Worm (Caenorhabditis elegans) whole organism, L2 larva: Measurements from ENCODE around the gene spe-49.

ENCODE experiments used
- F13H6.1 ChIP-seq: sonication (generic microtip); optimal IDR thresholded peaks from 2 replicates; lab custom pipeline; 2016; ENCODE audit warnings: missing genetic modification characterization, missing compliant biosample characterization
- R02D3.7 ChIP-seq: fragments of 150-350 bp; optimal IDR thresholded peaks from 2 replicates; lab custom pipeline; 2014; ENCODE audit warnings: missing biosample characterization, missing genetic modification characterization
- aly-2 ChIP-seq: fragments of 150-350 bp; optimal IDR thresholded peaks from 2 replicates; lab custom pipeline; 2014; ENCODE audit warnings: missing biosample characterization, missing genetic modification characterization
- blmp-1 ChIP-seq: sonication (generic microtip); optimal IDR thresholded peaks from 2 replicates; lab custom pipeline; 2017; ENCODE audit warnings: missing genetic modification characterization, mild to moderate bottlenecking, missing compliant biosample characterization, antibody characterized with exemption, moderate library complexity; ENCODE audit not compliant: insufficient read depth
- ceh-16 ChIP-seq: fragments of 150-350 bp; optimal IDR thresholded peaks from 2 replicates; lab custom pipeline; 2014; ENCODE audit warnings: missing biosample characterization, missing genetic modification characterization
- crh-2 ChIP-seq: sonication (generic microtip); optimal IDR thresholded peaks from 2 replicates; lab custom pipeline; 2017; ENCODE audit warnings: missing biosample characterization, missing genetic modification characterization
- dmd-4 ChIP-seq: sonication (generic microtip); optimal IDR thresholded peaks from 2 replicates; lab custom pipeline; 2017; ENCODE audit warnings: missing biosample characterization, missing genetic modification characterization
- egl-27 ChIP-seq: sonication (generic microtip); optimal IDR thresholded peaks from 3 replicates; lab custom pipeline; 2017; ENCODE audit warnings: missing biosample characterization, missing genetic modification reagents, missing genetic modification characterization
- elt-1 ChIP-seq: fragments of 150-350 bp; optimal IDR thresholded peaks from 2 replicates; lab custom pipeline; 2014; ENCODE audit warnings: missing biosample characterization, missing genetic modification characterization
- fos-1 ChIP-seq: fragments of 150-350 bp; optimal IDR thresholded peaks from 2 replicates; lab custom pipeline; 2014; ENCODE audit warnings: missing biosample characterization, missing genetic modification characterization
- gmeb-1 ChIP-seq: fragments of 150-350 bp; optimal IDR thresholded peaks from 2 replicates; lab custom pipeline; 2014; ENCODE audit warnings: missing biosample characterization, missing genetic modification characterization
- lin-39 ChIP-seq: fragments of 150-350 bp; optimal IDR thresholded peaks from 2 replicates; lab custom pipeline; 2014; ENCODE audit warnings: missing biosample characterization, missing genetic modification reagents, missing genetic modification characterization
- lsy-2 ChIP-seq, 2 experiments: fragments of 150-350 bp in 1 of 2; sonication (generic microtip) in 1 of 2; optimal IDR thresholded peaks; 2 replicates each; lab custom pipeline; 2014 to 2017; ENCODE audit warnings: missing biosample characterization in 2 of 2, missing genetic modification characterization in 2 of 2
- nhr-129 ChIP-seq: fragments of 150-350 bp; optimal IDR thresholded peaks from 2 replicates; lab custom pipeline; 2014; ENCODE audit warnings: missing biosample characterization, missing genetic modification characterization
- nhr-21 ChIP-seq: fragments of 150-350 bp; optimal IDR thresholded peaks from 2 replicates; lab custom pipeline; 2014; ENCODE audit warnings: missing biosample characterization, missing genetic modification characterization
- nhr-23 ChIP-seq: fragments of 150-350 bp; optimal IDR thresholded peaks from 2 replicates; lab custom pipeline; 2014; ENCODE audit warnings: missing biosample characterization, missing genetic modification reagents, missing genetic modification characterization
- nhr-237 ChIP-seq: fragments of 150-350 bp; optimal IDR thresholded peaks from 2 replicates; lab custom pipeline; 2014; ENCODE audit warnings: missing biosample characterization, missing genetic modification characterization
- nhr-25 ChIP-seq: fragments of 150-350 bp; sonication (generic microtip); optimal IDR thresholded peaks from 3 replicates; lab custom pipeline; 2014; ENCODE audit warnings: missing biosample characterization, missing genetic modification characterization
- nhr-6 ChIP-seq: fragments of 150-350 bp; optimal IDR thresholded peaks from 2 replicates; lab custom pipeline; 2014; ENCODE audit warnings: missing biosample characterization, missing genetic modification characterization
- nhr-77 ChIP-seq: fragments of 150-350 bp; optimal IDR thresholded peaks from 2 replicates; lab custom pipeline; 2014; ENCODE audit warnings: missing biosample characterization, missing genetic modification characterization
- peb-1 ChIP-seq: fragments of 150-350 bp; optimal IDR thresholded peaks from 2 replicates; lab custom pipeline; 2014; ENCODE audit warnings: missing biosample characterization, missing genetic modification characterization
- sem-4 ChIP-seq: fragments of 150-350 bp; optimal IDR thresholded peaks from 2 replicates; lab custom pipeline; 2014; ENCODE audit warnings: missing biosample characterization, missing genetic modification reagents, missing genetic modification characterization
- sma-9 ChIP-seq, 2 experiments: fragments of 150-350 bp in 1 of 2; sonication (generic microtip) in 1 of 2; optimal IDR thresholded peaks; 2 replicates each; lab custom pipeline; 2014 to 2016; ENCODE audit warnings: missing genetic modification characterization in 2 of 2, mild to moderate bottlenecking in 1 of 2, missing biosample characterization in 1 of 2, missing compliant biosample characterization in 1 of 2, missing genetic modification reagents in 1 of 2, moderate library complexity in 1 of 2
- snpc-4 ChIP-seq: fragments of 150-350 bp; optimal IDR thresholded peaks from 2 replicates; lab custom pipeline; 2014; ENCODE audit warnings: missing biosample characterization, missing genetic modification characterization
- unc-55 ChIP-seq: fragments of 150-350 bp; sonication (generic microtip); optimal IDR thresholded peaks from 3 replicates; lab custom pipeline; 2014; ENCODE audit warnings: missing biosample characterization, missing genetic modification reagents, missing genetic modification characterization
- ztf-11 ChIP-seq: sonication (generic microtip); optimal IDR thresholded peaks from 2 replicates; lab custom pipeline; 2017; ENCODE audit warnings: missing biosample characterization, missing genetic modification characterization
- ztf-4 ChIP-seq: fragments of 150-350 bp; optimal IDR thresholded peaks from 2 replicates; lab custom pipeline; 2014; ENCODE audit warnings: missing biosample characterization, missing genetic modification characterization

The spe-49 gene

DNA sequence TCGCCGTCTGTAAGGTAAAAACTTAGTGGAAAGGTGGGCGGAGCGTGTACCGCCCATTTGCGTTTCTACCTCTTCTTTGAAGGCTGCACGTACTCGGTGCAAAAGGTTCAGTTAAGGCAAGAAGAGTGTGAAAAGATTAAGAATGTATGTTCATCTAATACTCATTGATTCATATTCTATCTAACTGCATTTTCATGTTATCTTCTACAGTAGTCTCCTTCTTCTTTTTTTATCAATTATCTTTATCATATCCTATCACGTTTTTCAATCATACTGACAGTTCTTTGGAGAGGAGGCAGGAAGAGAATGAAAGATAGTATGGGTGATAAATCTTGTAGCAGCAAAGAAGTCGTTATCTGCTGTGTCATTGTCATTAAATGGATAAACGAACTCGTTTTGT is 33.8 kb upstream of the spe-49 start (continued):
- no peak for TF ChIP-seq ceh-16 (tag; lab: Kevin White, UChicago)
- TF ChIP-seq crh-2 (tag; lab: Kevin White, UChicago), result peak; percentile 55
- TF ChIP-seq nhr-77, result no peak
- no peak for TF ChIP-seq ztf-11
- TF ChIP-seq nhr-129 (tag; lab: Kevin White, UChicago), result peak; percentile 33
- no peak for TF ChIP-seq nhr-23
- TF ChIP-seq nhr-237, result no peak
- peak; percentile 50 for TF ChIP-seq gmeb-1 (tag; lab: Kevin White, UChicago)
- TF ChIP-seq unc-55 (GFP tag; lab: Kevin White, UChicago), result no peak
- TF ChIP-seq, all 48 proteins: peak for 17

DNA sequence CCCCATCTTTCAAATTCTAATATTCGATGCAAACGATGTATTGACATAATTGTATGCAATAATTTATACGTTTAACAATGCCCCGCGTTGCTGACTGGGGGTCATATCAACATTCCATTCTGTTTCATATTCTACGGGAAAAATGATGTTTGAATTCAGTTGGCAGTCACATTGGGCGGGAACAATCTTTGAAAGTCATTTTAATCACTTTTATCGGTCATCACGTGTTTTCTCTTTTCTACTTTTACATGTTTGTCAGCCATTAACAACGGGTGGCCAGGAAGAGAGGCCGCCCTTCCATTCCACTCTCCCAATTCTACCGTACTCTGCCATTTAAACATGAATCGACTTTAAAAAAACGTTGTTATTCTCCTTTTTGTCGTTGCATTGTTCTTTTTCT is 32.4 kb upstream of the spe-49 start:
- TF ChIP-seq blmp-1 (tag; lab: Kevin White, UChicago) (peak; percentile 14), peb-1 (tag; lab: Kevin White, UChicago) (no peak), nhr-25 (tag; lab: Kevin White, UChicago) (no peak), nhr-129 (tag; lab: Kevin White, UChicago) (peak; percentile 9), ztf-11 (no peak), crh-2 (tag; lab: Kevin White, UChicago) (peak; percentile 45), gmeb-1 (tag; lab: Kevin White, UChicago) (peak; percentile 41), sma-9 (GFP tag; optimal IDR thresholded peaks at IDR 0.05; lab: Kevin White, UChicago) (peak; percentile 65), sma-9 (tag; optimal IDR thresholded peaks at IDR 0.05; lab: Kevin White, UChicago) (no peak)

DNA sequence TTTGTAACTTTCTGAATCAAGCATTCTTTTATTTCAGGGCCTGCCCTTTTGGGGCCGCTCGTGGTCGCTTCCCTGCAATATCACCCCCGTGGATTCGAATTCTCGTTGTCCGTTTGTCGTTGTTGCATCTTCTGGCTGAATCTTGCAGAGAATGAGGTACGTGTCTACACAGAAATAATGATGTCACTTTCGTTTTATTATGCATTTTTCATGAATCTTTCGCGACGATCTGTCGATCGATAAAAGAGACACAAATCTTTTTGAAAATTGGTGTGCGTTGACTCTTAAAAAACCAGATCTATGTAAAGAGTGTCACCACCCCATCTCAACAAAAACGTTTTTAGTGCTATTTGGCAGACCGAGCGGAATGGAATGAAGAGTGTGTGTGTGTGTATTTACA is 32.0 kb upstream of the spe-49 start:
- TF ChIP-seq egl-27 (tag; lab: Kevin White, UChicago) (no peak), ceh-16 (tag; lab: Kevin White, UChicago) (peak; percentile 59), sma-9 (GFP tag; optimal IDR thresholded peaks at IDR 0.05; lab: Kevin White, UChicago) (peak; percentile 2), sma-9 (tag; optimal IDR thresholded peaks at IDR 0.05; lab: Kevin White, UChicago) (no peak)
- TF ChIP-seq, all 48 proteins: peak for 2

DNA sequence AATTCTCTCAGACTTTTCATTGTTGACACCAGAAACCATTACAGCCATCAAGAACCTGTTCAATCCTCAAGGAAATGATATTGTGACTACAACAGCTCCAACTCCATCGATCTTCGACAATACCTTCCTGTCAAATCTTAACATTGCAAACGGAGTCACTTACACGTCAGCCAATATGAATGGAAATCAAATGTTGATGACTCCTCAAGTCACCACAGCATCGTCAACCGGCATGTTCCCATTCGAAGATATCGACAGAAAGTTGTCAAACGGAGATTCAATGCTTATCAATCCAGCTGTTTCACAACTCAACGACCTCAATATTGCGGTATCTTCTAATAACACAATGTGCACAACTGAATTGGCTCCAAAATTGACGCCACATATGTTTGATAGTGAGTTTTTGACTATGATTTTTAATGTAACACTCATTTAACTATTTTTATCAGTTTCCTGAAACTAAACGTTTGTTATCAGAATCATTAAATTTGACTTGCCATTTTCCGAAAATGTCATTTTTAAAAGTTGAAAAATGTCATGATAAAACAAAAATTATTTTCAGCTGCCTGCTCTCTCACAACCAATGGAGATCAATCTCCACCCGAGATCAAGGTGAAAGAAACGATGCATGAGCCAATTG is 30.1 kb upstream of the spe-49 start:
- no peak for TF ChIP-seq nhr-21 (tag; lab: Kevin White, UChicago)
- TF ChIP-seq gmeb-1 (tag; lab: Kevin White, UChicago), result no peak
- peak; percentile 31 for TF ChIP-seq sma-9 (GFP tag; optimal IDR thresholded peaks at IDR 0.05; lab: Kevin White, UChicago)
- TF ChIP-seq sma-9 (tag; optimal IDR thresholded peaks at IDR 0.05; lab: Kevin White, UChicago), result no peak
- no peak for TF ChIP-seq R02D3.7 (tag; lab: Kevin White, UChicago)
- TF ChIP-seq lsy-2 (tag; optimal IDR thresholded peaks at IDR 0.05; lab: Kevin White, UChicago), result no peak
- peak; percentile 52 for TF ChIP-seq fos-1 (tag; lab: Kevin White, UChicago)

DNA sequence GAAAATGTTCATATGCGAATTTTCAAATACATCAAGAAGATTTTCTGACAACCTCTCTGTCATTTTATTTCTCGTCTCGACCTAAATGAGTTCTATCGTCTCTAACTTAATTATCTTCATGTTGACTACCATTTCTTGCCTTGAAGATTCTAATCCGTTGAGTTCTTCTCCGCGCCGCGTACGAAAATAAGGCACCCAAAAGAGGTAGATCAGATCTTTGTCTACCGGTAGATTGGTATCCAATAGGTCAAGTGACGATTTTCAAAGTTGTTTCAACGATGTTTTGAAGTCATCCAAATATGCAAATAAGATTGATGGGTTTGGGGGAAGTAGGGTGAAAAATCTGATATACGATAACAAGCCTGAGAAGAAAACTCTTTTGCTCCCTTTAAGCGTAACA is 27.2 kb upstream of the spe-49 start:
- no peak for TF ChIP-seq blmp-1 (tag; lab: Kevin White, UChicago)
- TF ChIP-seq nhr-25 (tag; lab: Kevin White, UChicago), result peak; percentile 47
- TF ChIP-seq F13H6.1, result no peak
- TF ChIP-seq ceh-16 (tag; lab: Kevin White, UChicago), result peak; percentile 87
- peak; percentile 92 for TF ChIP-seq sma-9 (GFP tag; optimal IDR thresholded peaks at IDR 0.05; lab: Kevin White, UChicago)
- TF ChIP-seq sma-9 (tag; optimal IDR thresholded peaks at IDR 0.05; lab: Kevin White, UChicago), result no peak
- peak; percentile 95 for TF ChIP-seq elt-1 (tag; lab: Kevin White, UChicago)
- no peak for TF ChIP-seq ztf-4

DNA sequence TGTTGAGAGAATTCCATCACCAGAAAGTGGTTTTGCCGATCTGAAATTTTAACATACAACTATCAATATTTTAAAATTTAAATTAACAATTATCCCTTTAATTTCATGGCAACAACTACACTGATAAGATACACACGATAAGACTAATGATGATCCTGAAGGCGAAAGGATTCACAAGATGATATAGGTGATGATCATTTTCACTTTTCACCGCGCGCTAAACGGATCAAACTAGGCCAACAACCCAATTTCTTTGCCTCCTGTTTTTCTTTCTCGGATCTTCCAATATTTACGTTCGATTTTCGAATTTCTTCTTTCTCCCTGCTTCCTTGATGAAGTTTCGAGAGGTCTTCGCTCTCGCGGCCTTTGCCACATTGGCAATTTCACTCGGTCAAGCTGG is 22.0 kb upstream of the spe-49 start, which contains the start of gene K08B12.1:
K08B12.1 (plus strand) TSS at position 229 of the 400 bp plus-strand sequence.
- TF ChIP-seq crh-2 (tag; lab: Kevin White, UChicago) (no peak), lin-39 (no peak), nhr-237 (no peak), aly-2 (no peak), dmd-4 (tag; lab: Kevin White, UChicago) (no peak), sem-4 (no peak), nhr-21 (tag; lab: Kevin White, UChicago) (no peak), snpc-4 (no peak), peb-1 (tag; lab: Kevin White, UChicago) (no peak), ceh-16 (tag; lab: Kevin White, UChicago) (no peak), nhr-129 (tag; lab: Kevin White, UChicago) (no peak), nhr-6 (tag; lab: Kevin White, UChicago) (no peak), elt-1 (tag; lab: Kevin White, UChicago) (no peak), nhr-77 (no peak)
